Worm (Caenorhabditis elegans) whole organism, late embryonic: ENCODE measurements around the gene fbxa-79.

Source experiments
- C08G9.2 ChIP-seq: sonication (generic microtip); optimal IDR thresholded peaks from 2 replicates; lab custom pipeline; 2016; ENCODE audit warnings: mild to moderate bottlenecking, missing genetic modification characterization, moderate library complexity, missing compliant biosample characterization
- ceh-24 ChIP-seq: sonication (generic microtip); optimal IDR thresholded peaks from 2 replicates; lab custom pipeline; 2016; ENCODE audit warnings: mild to moderate bottlenecking, missing genetic modification characterization, missing compliant biosample characterization
- ceh-30 ChIP-seq: fragments of 150-350 bp; optimal IDR thresholded peaks from 2 replicates; lab custom pipeline; 2014; ENCODE audit warnings: missing biosample characterization, missing genetic modification characterization
- ceh-31 ChIP-seq: sonication (generic microtip); optimal IDR thresholded peaks from 2 replicates; lab custom pipeline; 2016; ENCODE audit warnings: missing genetic modification characterization, missing compliant biosample characterization
- ceh-48 ChIP-seq: sonication (generic microtip); optimal IDR thresholded peaks from 2 replicates; lab custom pipeline; 2016; ENCODE audit warnings: missing genetic modification characterization, inconsistent platforms, missing compliant biosample characterization
- ceh-6 ChIP-seq: fragments of 200-800 bp; sonication (Bioruptor generic); optimal IDR thresholded peaks from 2 replicates; lab custom pipeline; 2018; ENCODE audit warnings: mild to moderate bottlenecking, missing genetic modification characterization, missing compliant biosample characterization
- che-1 ChIP-seq: sonication (generic microtip); optimal IDR thresholded peaks from 2 replicates; lab custom pipeline; 2016; ENCODE audit warnings: mild to moderate bottlenecking, missing genetic modification characterization, missing compliant biosample characterization
- dve-1 ChIP-seq: sonication (generic microtip); optimal IDR thresholded peaks from 2 replicates; lab custom pipeline; 2017; ENCODE audit warnings: antibody characterized with exemption, mild to moderate bottlenecking, missing genetic modification characterization, missing compliant biosample characterization
- elt-2 ChIP-seq: sonication (generic microtip); optimal IDR thresholded peaks from 2 replicates; lab custom pipeline; 2016; ENCODE audit warnings: missing genetic modification reagents, missing genetic modification characterization, missing compliant biosample characterization
- elt-4 ChIP-seq: sonication (generic microtip); optimal IDR thresholded peaks from 2 replicates; lab custom pipeline; 2016; ENCODE audit warnings: missing genetic modification characterization, missing compliant biosample characterization
- eyg-1 ChIP-seq: sonication (generic microtip); optimal IDR thresholded peaks from 2 replicates; lab custom pipeline; 2016; ENCODE audit warnings: missing genotype, missing genetic modification characterization, missing compliant biosample characterization
- fax-1 ChIP-seq: sonication (generic microtip); optimal IDR thresholded peaks from 2 replicates; lab custom pipeline; 2016; ENCODE audit warnings: missing genotype, missing genetic modification characterization, missing compliant biosample characterization
- fkh-10 ChIP-seq: fragments of 150-350 bp; optimal IDR thresholded peaks from 2 replicates; lab custom pipeline; 2014; ENCODE audit warnings: missing biosample characterization, missing genetic modification reagents, missing genetic modification characterization
- fkh-6 ChIP-seq: sonication (generic microtip); optimal IDR thresholded peaks from 2 replicates; lab custom pipeline; 2016; ENCODE audit warnings: missing genetic modification characterization, missing compliant biosample characterization
- gmeb-2 ChIP-seq: sonication (generic microtip); optimal IDR thresholded peaks from 2 replicates; lab custom pipeline; 2016; ENCODE audit warnings: missing genetic modification characterization, inconsistent platforms, missing compliant biosample characterization
- hlh-13 ChIP-seq: fragments of 200-800 bp; sonication (Bioruptor generic); optimal IDR thresholded peaks from 2 replicates; lab custom pipeline; 2018; ENCODE audit warnings: mild to moderate bottlenecking, missing genetic modification characterization, missing compliant biosample characterization
- hlh-6 ChIP-seq: sonication (generic microtip); optimal IDR thresholded peaks from 2 replicates; lab custom pipeline; 2016; ENCODE audit warnings: missing genotype, missing genetic modification characterization, missing compliant biosample characterization
- hlh-8 ChIP-seq: sonication (generic microtip); optimal IDR thresholded peaks from 2 replicates; lab custom pipeline; 2016; ENCODE audit warnings: missing genotype, missing genetic modification characterization, missing compliant biosample characterization
- madf-2 ChIP-seq: sonication (generic microtip); optimal IDR thresholded peaks from 2 replicates; lab custom pipeline; 2017; ENCODE audit warnings: missing genetic modification characterization, missing compliant biosample characterization
- mec-3 ChIP-seq: sonication (generic microtip); optimal IDR thresholded peaks from 2 replicates; lab custom pipeline; 2016; ENCODE audit warnings: borderline replicate concordance, missing genetic modification characterization, missing compliant biosample characterization
- nfya-1 ChIP-seq: sonication (generic microtip); optimal IDR thresholded peaks from 2 replicates; lab custom pipeline; 2017; ENCODE audit warnings: missing genetic modification characterization, mild to moderate bottlenecking, missing compliant biosample characterization, antibody characterized with exemption, moderate library complexity
- nhr-11 ChIP-seq: fragments of 150-350 bp; optimal IDR thresholded peaks from 2 replicates; lab custom pipeline; 2014; ENCODE audit warnings: missing biosample characterization, missing genetic modification characterization
- nhr-232 ChIP-seq: sonication (generic microtip); optimal IDR thresholded peaks from 2 replicates; lab custom pipeline; 2016; ENCODE audit warnings: missing genetic modification characterization, missing compliant biosample characterization
- odd-2 ChIP-seq: sonication (generic microtip); optimal IDR thresholded peaks from 2 replicates; lab custom pipeline; 2017; ENCODE audit warnings: antibody characterized with exemption, mild to moderate bottlenecking, missing genetic modification characterization, missing compliant biosample characterization
- pat-9 ChIP-seq: fragments of 200-800 bp; sonication (Bioruptor generic); optimal IDR thresholded peaks from 2 replicates; lab custom pipeline; 2018; ENCODE audit warnings: mild to moderate bottlenecking, missing genetic modification characterization, moderate library complexity, missing compliant biosample characterization
- pha-2 ChIP-seq: sonication (generic microtip); optimal IDR thresholded peaks from 2 replicates; lab custom pipeline; 2017; ENCODE audit warnings: mild to moderate bottlenecking, missing genetic modification characterization, missing compliant biosample characterization
- pha-4 ChIP-seq: fragments of 150-350 bp; optimal IDR thresholded peaks from 2 replicates; lab custom pipeline; 2018; ENCODE audit warnings: missing biosample characterization, missing genetic modification reagents, missing genetic modification characterization
- pros-1 ChIP-seq: fragments of 150-350 bp; optimal IDR thresholded peaks from 2 replicates; lab custom pipeline; 2014; ENCODE audit warnings: missing biosample characterization, missing genetic modification reagents, missing genetic modification characterization
- ref-2 ChIP-seq: sonication (generic microtip); optimal IDR thresholded peaks from 2 replicates; lab custom pipeline; 2016; ENCODE audit warnings: missing genetic modification characterization, missing compliant biosample characterization
- sox-4 ChIP-seq: sonication (generic microtip); optimal IDR thresholded peaks from 2 replicates; lab custom pipeline; 2017; ENCODE audit warnings: mild to moderate bottlenecking, missing genetic modification characterization, inconsistent platforms, missing compliant biosample characterization
- tbx-2 ChIP-seq: sonication (generic microtip); optimal IDR thresholded peaks from 2 replicates; lab custom pipeline; 2016; ENCODE audit warnings: missing genetic modification characterization, missing compliant biosample characterization
- tbx-7 ChIP-seq: sonication (generic microtip); optimal IDR thresholded peaks from 2 replicates; lab custom pipeline; 2016; ENCODE audit warnings: missing genotype, missing genetic modification characterization, missing compliant biosample characterization
- ttx-3 ChIP-seq: sonication (generic microtip); optimal IDR thresholded peaks from 2 replicates; lab custom pipeline; 2016; ENCODE audit warnings: missing genetic modification reagents, missing genetic modification characterization, missing compliant biosample characterization
- unc-42 ChIP-seq: sonication (generic microtip); optimal IDR thresholded peaks from 2 replicates; lab custom pipeline; 2016; ENCODE audit warnings: missing genotype, missing genetic modification characterization, missing compliant biosample characterization
- unc-86 ChIP-seq: sonication (generic microtip); optimal IDR thresholded peaks from 2 replicates; lab custom pipeline; 2016; ENCODE audit warnings: missing genetic modification characterization, missing compliant biosample characterization
- zip-5 ChIP-seq: sonication (generic microtip); optimal IDR thresholded peaks from 2 replicates; lab custom pipeline; 2016; ENCODE audit warnings: missing genetic modification characterization, missing compliant biosample characterization

The fbxa-79 gene

DNA sequence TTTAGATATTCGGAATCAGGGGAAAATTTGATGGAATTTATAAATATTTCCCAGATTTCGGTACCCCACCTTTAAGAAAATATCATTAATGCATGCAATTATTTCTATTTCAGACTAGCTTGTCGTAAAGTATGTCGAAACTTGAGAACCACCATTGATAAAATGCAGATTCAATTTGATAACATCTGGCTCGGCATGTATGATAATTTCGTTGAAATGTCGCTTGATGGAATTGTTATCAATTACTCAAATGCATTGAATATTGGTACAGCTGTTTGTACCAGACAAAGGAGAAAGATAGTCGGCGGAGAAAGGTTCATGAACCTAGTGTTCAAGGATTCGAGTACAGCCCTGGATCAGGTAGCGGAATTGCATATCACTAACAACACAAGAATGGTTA lies 23.8 kb upstream of the fbxa-79 start, which contains the start of gene Y82E9BL.19:
TSS of gene Y82E9BL.19 (plus strand) at position 123 of the 400 bp plus-strand sequence.
- TF ChIP-seq che-1 (tag; lab: Kevin White, UChicago) (no peak), pha-4 (no peak), ceh-6 (GFP tag; lab: Kevin White, UChicago) (no peak), ceh-48 (tag; lab: Kevin White, UChicago) (no peak), ceh-24 (tag; lab: Kevin White, UChicago) (no peak)
- TF ChIP-seq, all 69 proteins: peak for 0

DNA sequence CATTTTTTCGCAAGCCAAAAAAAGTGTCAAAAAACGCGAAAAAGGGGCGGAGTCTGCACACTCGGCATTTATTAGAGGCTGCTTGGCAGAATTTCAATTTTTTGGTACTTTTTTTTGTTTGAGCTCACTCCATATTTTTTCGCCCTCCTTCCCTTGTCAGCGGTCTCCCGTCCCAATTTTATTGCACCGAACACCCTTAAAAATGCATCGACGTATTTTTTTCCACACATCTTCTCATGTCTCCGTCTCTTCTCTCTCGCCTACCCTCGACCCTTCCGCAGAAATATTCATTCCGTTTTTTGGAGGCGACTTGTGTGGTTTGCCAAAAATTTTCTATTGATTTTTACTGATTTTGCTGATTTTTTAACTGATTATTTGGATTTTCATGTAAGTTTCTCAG lies 18.4 kb upstream of the fbxa-79 start, which contains the start of gene Y82E9BL.18:
TSS of gene Y82E9BL.18 (plus strand) at position 301 of the 400 bp plus-strand sequence.
- TF ChIP-seq mec-3 (tag; lab: Kevin White, UChicago): no peak
- TF ChIP-seq hlh-6 (tag; lab: Kevin White, UChicago): no peak
- no peak for TF ChIP-seq pha-4
- no peak for TF ChIP-seq pat-9 (tag; lab: Kevin White, UChicago)
- TF ChIP-seq nhr-232 (tag; lab: Kevin White, UChicago): no peak

DNA sequence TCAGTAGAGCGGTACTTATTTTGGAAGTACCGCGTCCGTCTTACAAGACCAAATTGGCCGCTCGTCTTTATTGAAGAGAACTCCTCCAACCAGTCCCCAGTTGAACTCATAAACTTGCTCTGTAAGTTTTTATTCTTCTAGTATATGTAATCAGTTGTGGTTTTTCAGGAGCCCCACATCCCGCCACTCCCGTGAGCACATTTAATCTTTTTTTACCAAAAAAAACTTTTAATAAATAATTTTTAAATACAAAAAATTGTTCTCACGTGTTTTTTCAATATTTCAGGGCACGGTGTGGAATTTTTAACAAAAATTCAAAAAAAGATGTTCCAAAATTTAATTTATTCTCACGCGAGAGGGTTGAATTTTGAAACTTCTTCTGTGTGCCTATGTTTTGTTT lies 16.4 kb upstream of the fbxa-79 start, which contains the start of gene fbxa-14:
TSS of gene fbxa-14 (minus strand) at position 101 of the 400 bp plus-strand sequence.
- no peak for TF ChIP-seq unc-86 (tag; lab: Kevin White, UChicago)
- TF ChIP-seq fkh-6 (tag; lab: Kevin White, UChicago): no peak
- no peak for TF ChIP-seq pros-1 (tag; lab: Kevin White, UChicago)
- no peak for TF ChIP-seq C08G9.2 (tag; lab: Kevin White, UChicago)
- no peak for TF ChIP-seq ref-2 (tag; lab: Kevin White, UChicago)
- no peak for TF ChIP-seq ceh-30 (tag; lab: Kevin White, UChicago)
- TF ChIP-seq gmeb-2: no peak
- TF ChIP-seq hlh-13: no peak
- no peak for TF ChIP-seq dve-1 (tag; lab: Kevin White, UChicago)
- TF ChIP-seq hlh-6 (tag; lab: Kevin White, UChicago): no peak
- no peak for TF ChIP-seq unc-42 (tag; lab: Kevin White, UChicago)
- no peak for TF ChIP-seq fax-1 (tag; lab: Kevin White, UChicago)
- no peak for TF ChIP-seq pat-9 (tag; lab: Kevin White, UChicago)
- no peak for TF ChIP-seq ceh-24 (tag; lab: Kevin White, UChicago)
- TF ChIP-seq tbx-2 (tag; lab: Kevin White, UChicago): no peak
- TF ChIP-seq ttx-3 (tag; lab: Kevin White, UChicago): no peak
- no peak for TF ChIP-seq ceh-31
- TF ChIP-seq eyg-1 (tag; lab: Kevin White, UChicago): no peak
- TF ChIP-seq, all 69 proteins: peak for 0

DNA sequence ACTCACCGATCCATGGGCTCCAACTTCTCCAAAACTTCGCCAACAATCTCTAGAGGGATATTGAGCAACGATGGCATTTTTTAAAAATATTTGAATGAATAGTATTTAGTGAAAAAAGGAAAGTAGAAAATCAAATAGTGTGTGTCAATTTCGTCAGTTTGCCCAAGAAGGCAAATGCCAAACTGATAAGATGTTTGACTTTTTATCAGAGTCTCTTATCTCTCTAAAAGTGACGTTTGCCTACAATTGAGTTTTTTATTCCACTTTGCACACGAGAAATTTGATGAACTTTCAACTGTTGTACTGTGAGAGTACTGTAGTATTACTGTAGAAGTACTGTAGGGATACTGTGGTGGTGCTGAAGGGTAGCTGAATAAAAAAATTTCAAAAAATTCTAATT lies 15.5 kb upstream of the fbxa-79 start:
- TF ChIP-seq pha-2 (tag; lab: Kevin White, UChicago) (no peak), odd-2 (tag; lab: Kevin White, UChicago) (no peak), elt-2 (tag; lab: Kevin White, UChicago) (peak; percentile 91)

DNA sequence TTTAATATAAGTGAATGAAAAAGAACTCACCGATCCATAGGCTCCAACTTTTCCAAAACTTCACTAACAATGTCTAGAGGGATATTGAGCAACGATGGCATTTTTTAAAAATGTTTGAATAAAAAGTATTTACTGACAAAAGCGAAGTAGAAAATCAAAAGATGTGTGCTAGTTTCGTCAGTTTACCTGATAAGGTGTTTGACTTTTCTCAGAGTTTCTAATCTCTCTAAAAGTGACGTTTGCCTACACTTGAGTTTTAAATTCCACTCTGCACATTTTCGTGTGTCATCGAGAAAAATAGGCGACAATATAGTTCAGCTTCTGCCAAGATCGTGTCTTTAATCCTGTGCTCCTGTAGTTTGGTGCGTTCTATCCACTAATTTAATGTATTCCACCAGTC lies 13.5 kb upstream of the fbxa-79 start, which contains the start of gene fbxa-15:
TSS of gene fbxa-15 (minus strand) at position 101 of the 400 bp plus-strand sequence.
- TF ChIP-seq nfya-1 (tag; lab: Kevin White, UChicago) (no peak), madf-2 (tag; lab: Kevin White, UChicago) (no peak), hlh-8 (tag; lab: Kevin White, UChicago) (no peak), fkh-10 (no peak), unc-86 (tag; lab: Kevin White, UChicago) (no peak), ceh-24 (tag; lab: Kevin White, UChicago) (no peak), elt-4 (tag; lab: Kevin White, UChicago) (no peak), pros-1 (tag; lab: Kevin White, UChicago) (no peak), tbx-7 (tag; lab: Kevin White, UChicago) (no peak), nhr-11 (tag; lab: Kevin White, UChicago) (no peak), zip-5 (tag; lab: Kevin White, UChicago) (no peak), sox-4 (tag; lab: Kevin White, UChicago) (no peak)
